Fruit fly (Drosophila melanogaster): ENCODE measurements around the gene Sry-delta.

DNA sequence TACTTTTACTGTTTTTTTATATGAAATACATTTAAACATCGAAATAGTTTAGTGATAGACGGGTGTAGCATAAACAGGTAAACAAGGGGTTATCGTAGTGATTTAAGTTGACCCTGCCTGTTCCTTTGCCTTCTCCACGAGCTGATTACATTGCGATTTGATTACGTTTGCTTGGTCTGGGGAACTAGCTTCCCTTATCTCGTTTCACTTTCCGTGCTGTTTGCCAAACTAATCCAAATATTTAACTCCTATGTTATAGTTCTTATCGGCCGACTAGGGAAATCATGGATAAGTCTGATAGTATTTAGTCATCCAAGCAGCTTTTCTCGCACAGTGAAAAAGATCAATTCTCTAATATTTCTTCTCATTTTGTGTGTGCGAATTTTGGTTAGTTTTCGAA lies 18.8 kb downstream of the Sry-delta start:
- no peak for TF ChIP-seq CG11617 (GFP tag; optimal IDR thresholded peaks at IDR 0.05)
- no peak for TF ChIP-seq CG7101 (tag; optimal IDR thresholded peaks at IDR 0.05)
- no peak for TF ChIP-seq bab1 (GFP tag; optimal IDR thresholded peaks at IDR 0.05)
- no peak for TF ChIP-seq CG1620 (GFP tag; optimal IDR thresholded peaks at IDR 0.05)
- no peak for TF ChIP-seq Clk (GFP tag; optimal IDR thresholded peaks at IDR 0.05)
- TF ChIP-seq CG12768 (GFP tag; optimal IDR thresholded peaks at IDR 0.05) = no peak

Data from whole organism, adult.